Fruit fly (Drosophila melanogaster) whole organism: ENCODE results near the gene CG14220.

Experiments
- CG8478 ChIP-seq: fragments of >200 bp; optimal IDR thresholded peaks from 2 replicates; lab custom pipeline; 2018; ENCODE audit warnings: inconsistent platforms
- Dll ChIP-seq: fragments of >200 bp; optimal IDR thresholded peaks from 2 replicates; lab custom pipeline; 2017

DNA sequence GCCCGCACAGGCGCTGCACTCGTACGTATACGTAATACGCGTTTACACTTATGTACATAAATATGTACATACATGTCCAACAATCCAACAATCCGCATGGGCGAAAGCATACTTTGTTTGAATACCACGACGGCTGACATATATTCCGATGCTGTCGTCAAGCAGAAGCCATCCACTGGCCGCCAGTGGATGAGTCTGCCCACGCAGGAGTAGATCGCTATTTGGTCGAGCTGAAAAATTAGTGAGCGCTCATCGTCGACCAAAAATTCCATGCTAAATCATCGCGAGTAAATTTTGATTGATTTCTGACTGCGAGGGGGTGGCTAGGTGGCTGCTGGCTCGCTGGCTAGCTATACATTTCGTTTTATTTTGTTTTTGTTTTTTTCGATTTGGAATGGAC, 832 bp upstream of the CG14220 start:
- TF ChIP-seq CG8478 (lab: Kevin White, UChicago) (no peak), Dll (lab: Kevin White, UChicago) (no peak)
